Worm (Caenorhabditis elegans) whole organism, L4/young adult: Measurements from ENCODE around the gene yju-2.

Experiments
- W03F9.2 ChIP-seq: fragments of 150-350 bp; optimal IDR thresholded peaks from 2 replicates; lab custom pipeline; 2014; ENCODE audit warnings: missing biosample characterization, missing genetic modification characterization
- dao-5 ChIP-seq: sonication (generic microtip); optimal IDR thresholded peaks from 2 replicates; lab custom pipeline; 2016; ENCODE audit warnings: missing genotype, missing genetic modification characterization, moderate library complexity, missing compliant biosample characterization
- him-1 ChIP-seq: sonication (generic microtip); optimal IDR thresholded peaks from 2 replicates; lab custom pipeline; 2016; ENCODE audit warnings: missing genotype, missing genetic modification reagents, missing genetic modification characterization, missing compliant biosample characterization

- TF ChIP-seq W03F9.2 = no peak
- no peak for TF ChIP-seq him-1 (tag; lab: Kevin White, UChicago)
- TF ChIP-seq dao-5 (tag; lab: Kevin White, UChicago) = no peak
Observed at ce11 chrIII:7161055-7161454, 23.1 kb upstream of the yju-2 start, which contains the start of gene rnp-7.
